Fruit fly (Drosophila melanogaster): ENCODE measurements around the gene CG5122.
A peak's percentile ranks its signal among the peaks of the same experiment; 100 is the strongest.

Gene CG5122

DNA sequence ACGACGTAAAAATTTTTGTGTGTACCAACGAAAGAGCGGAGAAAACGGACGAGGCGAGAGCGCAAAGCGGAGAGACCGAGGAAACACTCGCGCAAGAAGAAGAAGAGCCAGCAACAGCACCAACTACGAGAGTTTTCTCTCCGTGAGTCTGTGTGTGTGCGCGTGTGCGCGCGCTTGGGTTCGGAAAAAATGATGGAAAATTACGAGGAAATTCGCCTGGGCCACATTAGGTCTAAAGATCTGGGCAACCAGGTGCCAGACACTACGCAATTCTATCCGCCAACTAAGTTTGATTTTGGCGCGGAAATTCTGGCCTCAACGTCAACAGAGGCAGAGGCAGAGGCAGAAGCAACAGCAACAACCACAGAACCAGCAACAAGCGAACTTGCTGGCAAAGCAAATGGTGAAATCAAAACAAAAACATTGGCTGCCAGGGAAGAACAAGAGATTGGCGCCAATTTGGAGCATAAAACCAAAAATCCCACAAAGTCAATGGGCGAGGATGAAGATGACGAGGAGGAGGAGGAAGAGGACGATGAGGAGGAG is 35.5 kb downstream of the CG5122 start, which contains the start of gene DnaJ-H (continued):
- TF ChIP-seq psq (GFP tag; optimal IDR thresholded peaks at IDR 0.05) (peak; percentile 100), CG9609 (GFP tag; optimal IDR thresholded peaks at IDR 0.05) (no peak), CG34376 (GFP tag; optimal IDR thresholded peaks at IDR 0.05) (peak; percentile 10), sna (GFP tag; IDR thresholded peaks at IDR 0.05; ENCODE audit: partially characterized antibody) (peak; percentile 55; the same call in 1 of the 2 replicates), Dll (GFP tag; IDR thresholded peaks at IDR 0.05; ENCODE audit: partially characterized antibody) (0 out of 4 replicates have a peak, but pooled peaks have one; percentile 42), Hsf (GFP tag; optimal IDR thresholded peaks at IDR 0.05) (no peak), CG34422 (GFP tag; IDR thresholded peaks at IDR 0.05) (peak; percentile 63; the same call in 1 of the 3 replicates), Trl (optimal IDR thresholded peaks at IDR 0.05) (peak; percentile 74 to 93), Trl (GFP tag; optimal IDR thresholded peaks at IDR 0.05) (no peak), CG17385 (GFP tag; optimal IDR thresholded peaks at IDR 0.05) (peak; percentile 99), dmrt99B (tag; optimal IDR thresholded peaks at IDR 0.05) (no peak), cg (GFP tag; optimal IDR thresholded peaks at IDR 0.05) (peak; percentile 65), luna (GFP tag; optimal IDR thresholded peaks at IDR 0.05) (no peak), CG13287 (GFP tag; IDR thresholded peaks at IDR 0.05; ENCODE audit: partially characterized antibody) (peak; percentile 66; the same call in 1 of the 2 replicates), cwo (GFP tag; optimal IDR thresholded peaks at IDR 0.05) (no peak), ase (GFP tag; IDR thresholded peaks at IDR 0.05) (no peak), stc (GFP tag; IDR thresholded peaks at IDR 0.05) (no peak), Sin3A (optimal IDR thresholded peaks at IDR 0.05) (peak; percentile 37)

DNA sequence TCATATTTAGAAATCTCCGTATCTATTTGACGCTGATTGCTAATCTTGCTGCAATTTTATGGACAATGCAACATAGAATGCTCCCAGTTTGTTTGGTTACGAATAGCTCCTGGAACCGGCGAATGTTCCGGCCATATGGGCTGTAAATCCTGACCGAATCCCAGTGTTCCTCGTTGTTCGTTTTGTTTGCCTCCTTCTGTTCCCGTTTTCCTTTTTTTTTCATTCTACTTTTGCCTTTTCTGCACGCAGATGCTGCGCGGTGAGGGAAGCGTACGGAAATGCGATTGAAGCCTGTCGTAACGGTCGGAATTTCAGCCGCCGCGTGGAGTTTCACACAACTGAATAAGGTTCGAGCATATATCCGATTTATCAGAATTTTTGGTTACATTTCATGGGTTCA is 45.7 kb downstream of the CG5122 start, which contains the start of gene CG43925:
Gene CG43925, plus strand, starts transcription at position 301 of the 400 bp plus-strand sequence.
- TF ChIP-seq dmrt99B (tag; optimal IDR thresholded peaks at IDR 0.05), result no peak
- TF ChIP-seq ems (GFP tag; optimal IDR thresholded peaks at IDR 0.05), result no peak
- no peak for TF ChIP-seq CG16813 (GFP tag; IDR thresholded peaks at IDR 0.05; ENCODE audit: partially characterized antibody)
- TF ChIP-seq wor (GFP tag; IDR thresholded peaks at IDR 0.05), result no peak
- TF ChIP-seq CG10267 (tag; optimal IDR thresholded peaks at IDR 0.05), result no peak
- no peak for TF ChIP-seq Sin3A (optimal IDR thresholded peaks at IDR 0.05)
- no peak for TF ChIP-seq bsh (GFP tag; optimal IDR thresholded peaks at IDR 0.05)
- no peak for TF ChIP-seq CG17359 (tag; optimal IDR thresholded peaks at IDR 0.05)
- TF ChIP-seq ken (GFP tag; IDR thresholded peaks at IDR 0.05), result 0 out of 3 replicates have a peak, but pooled peaks have one; percentile 23

DNA sequence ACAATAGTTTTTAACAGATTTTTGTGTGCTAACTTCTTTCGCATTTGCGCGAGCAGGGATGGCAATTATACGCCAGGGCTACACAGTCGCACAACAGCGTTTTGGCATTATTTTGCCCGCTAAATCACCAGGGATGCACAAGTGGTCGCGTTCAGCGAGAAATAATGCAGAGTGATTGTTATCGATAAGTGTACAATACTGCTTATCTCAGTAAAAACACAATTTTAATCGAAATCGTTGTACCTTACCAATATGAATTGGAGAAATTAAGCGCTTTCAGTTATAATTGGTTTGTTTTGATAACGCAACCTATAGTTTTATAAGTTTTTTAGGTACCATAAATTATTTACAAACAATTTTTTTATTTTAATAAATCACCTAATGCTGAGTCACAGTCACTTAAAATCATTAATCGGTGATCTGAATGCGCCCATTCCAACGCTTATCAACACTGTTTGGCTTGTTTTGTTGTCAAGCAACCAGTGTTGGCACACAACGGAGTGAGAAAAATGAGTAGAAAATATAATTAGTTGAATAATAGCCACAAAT is 46.4 kb downstream of the CG5122 start, which contains the start of the genes Sfmbt and CG5439:
Gene Sfmbt, minus strand, starts transcription at position 85 of the 549 bp plus-strand sequence.
Gene CG5439, plus strand, starts transcription at position 450 of the 549 bp plus-strand sequence.
- TF ChIP-seq CG2712 (tag; optimal IDR thresholded peaks at IDR 0.05), result peak; percentile 82
- peak; percentile 64 for TF ChIP-seq trh (GFP tag; optimal IDR thresholded peaks at IDR 0.05)
- no peak for TF ChIP-seq CG2199 (GFP tag; IDR thresholded peaks at IDR 0.05)
- TF ChIP-seq CG3065 (GFP tag; optimal IDR thresholded peaks at IDR 0.05), result peak; percentile 74
- no peak for TF ChIP-seq Neu2 (GFP tag; optimal IDR thresholded peaks at IDR 0.05; ENCODE audit: borderline replicate concordance)
- no peak for TF ChIP-seq Vsx1 (GFP tag; optimal IDR thresholded peaks at IDR 0.05)
- 0 out of 2 replicates have a peak, but pooled peaks have one; percentile 28 for TF ChIP-seq peb (GFP tag; IDR thresholded peaks at IDR 0.05)
- TF ChIP-seq CG12236 (GFP tag; optimal IDR thresholded peaks at IDR 0.05), result peak; percentile 25
- peak; percentile 59 for TF ChIP-seq ci (GFP tag; IDR thresholded peaks at IDR 0.05)
- TF ChIP-seq CG11085 (GFP tag; IDR thresholded peaks at IDR 0.05), result peak; percentile 72
- TF ChIP-seq Scr (GFP tag; IDR thresholded peaks at IDR 0.05; ENCODE audit: partially characterized antibody), result peak; percentile 53; the same call in 1 of the 2 replicates
- no peak for TF ChIP-seq CG14965 (GFP tag; optimal IDR thresholded peaks at IDR 0.05; ENCODE audit: borderline replicate concordance)
- no peak for TF ChIP-seq MESR4 (GFP tag; optimal IDR thresholded peaks at IDR 0.05)
- peak; percentile 55 for TF ChIP-seq CG9797 (GFP tag; optimal IDR thresholded peaks at IDR 0.05)
- TF ChIP-seq Ets65A (GFP tag), result peak; percentile 98
- TF ChIP-seq Nf-YA (GFP tag; IDR thresholded peaks at IDR 0.05), result no peak
- no peak for TF ChIP-seq gcm (GFP tag; optimal IDR thresholded peaks at IDR 0.05)
- peak; percentile 39 for TF ChIP-seq CG11398 (GFP tag; optimal IDR thresholded peaks at IDR 0.05)
- TF ChIP-seq Stat92E (GFP tag; optimal IDR thresholded peaks at IDR 0.05), result peak in 1 of 3 experiments; percentile 30
- TF ChIP-seq CG14667 (GFP tag; IDR thresholded peaks at IDR 0.05), result peak; percentile 64; the same call in 1 of the 2 replicates
- TF ChIP-seq fd3F (GFP tag; optimal IDR thresholded peaks at IDR 0.05), result peak; percentile 59
- peak; percentile 69 for TF ChIP-seq CG12104 (GFP tag; optimal IDR thresholded peaks at IDR 0.05)
